Worm (Caenorhabditis elegans): Measurements from ENCODE around the gene C36C9.4.

ce11 chrX:1668748-1669147 lies 28.0 kb downstream of the C36C9.4 start, which contains the start of gene R09H3.3:
- TF ChIP-seq fos-1 (tag; optimal IDR thresholded peaks at IDR 0.05) (no peak), egl-27 (tag; optimal IDR thresholded peaks at IDR 0.05) (no peak), ama-1 (optimal IDR thresholded peaks at IDR 0.05) (no peak), unc-62 (GFP tag; optimal IDR thresholded peaks at IDR 0.05) (no peak), mdl-1 (tag; optimal IDR thresholded peaks at IDR 0.05) (no peak), nhr-10 (tag; optimal IDR thresholded peaks at IDR 0.05) (no peak), nhr-25 (tag; optimal IDR thresholded peaks at IDR 0.05) (no peak), unc-55 (GFP tag; optimal IDR thresholded peaks at IDR 0.05) (no peak)
